Worm (Caenorhabditis elegans) whole organism, late embryonic: ENCODE measurements around the gene mab-10.
"Not testable (repeated sequence)": the region's sequence is repeated elsewhere in the genome, so short reads cannot be mapped to it uniquely, and the experiment has no call there.

ENCODE experiments used
- C38D4.7 ChIP-seq: fragments of 200-800 bp; sonication (Bioruptor generic); optimal IDR thresholded peaks from 2 replicates; lab custom pipeline; 2018; ENCODE audit warnings: mild to moderate bottlenecking, missing genetic modification characterization, moderate library complexity, missing compliant biosample characterization
- Y22D7AL.16 ChIP-seq: sonication (generic microtip); optimal IDR thresholded peaks from 2 replicates; lab custom pipeline; 2016; ENCODE audit warnings: missing genetic modification characterization, missing compliant biosample characterization
- elt-4 ChIP-seq: sonication (generic microtip); optimal IDR thresholded peaks from 2 replicates; lab custom pipeline; 2016; ENCODE audit warnings: missing genetic modification characterization, missing compliant biosample characterization
- ets-4 ChIP-seq: sonication (generic microtip); optimal IDR thresholded peaks from 2 replicates; lab custom pipeline; 2016; ENCODE audit warnings: missing genetic modification characterization, missing compliant biosample characterization
- gmeb-2 ChIP-seq: sonication (generic microtip); optimal IDR thresholded peaks from 2 replicates; lab custom pipeline; 2016; ENCODE audit warnings: missing genetic modification characterization, inconsistent platforms, missing compliant biosample characterization
- mec-3 ChIP-seq: sonication (generic microtip); optimal IDR thresholded peaks from 2 replicates; lab custom pipeline; 2016; ENCODE audit warnings: borderline replicate concordance, missing genetic modification characterization, missing compliant biosample characterization
- nhr-11 ChIP-seq: fragments of 150-350 bp; optimal IDR thresholded peaks from 2 replicates; lab custom pipeline; 2014; ENCODE audit warnings: missing biosample characterization, missing genetic modification characterization
- npax-4 ChIP-seq: sonication (generic microtip); optimal IDR thresholded peaks from 2 replicates; lab custom pipeline; 2016; ENCODE audit warnings: missing genetic modification characterization, missing compliant biosample characterization
- pat-9 ChIP-seq: fragments of 200-800 bp; sonication (Bioruptor generic); optimal IDR thresholded peaks from 2 replicates; lab custom pipeline; 2018; ENCODE audit warnings: mild to moderate bottlenecking, missing genetic modification characterization, moderate library complexity, missing compliant biosample characterization
- pha-4 ChIP-seq: fragments of 150-350 bp; optimal IDR thresholded peaks from 2 replicates; lab custom pipeline; 2018; ENCODE audit warnings: missing biosample characterization, missing genetic modification reagents, missing genetic modification characterization
- pros-1 ChIP-seq: fragments of 150-350 bp; optimal IDR thresholded peaks from 2 replicates; lab custom pipeline; 2014; ENCODE audit warnings: missing biosample characterization, missing genetic modification reagents, missing genetic modification characterization
- unc-55 ChIP-seq: sonication (generic microtip); optimal IDR thresholded peaks from 2 replicates; lab custom pipeline; 2017; ENCODE audit warnings: missing biosample characterization, missing genetic modification reagents, missing genetic modification characterization

DNA sequence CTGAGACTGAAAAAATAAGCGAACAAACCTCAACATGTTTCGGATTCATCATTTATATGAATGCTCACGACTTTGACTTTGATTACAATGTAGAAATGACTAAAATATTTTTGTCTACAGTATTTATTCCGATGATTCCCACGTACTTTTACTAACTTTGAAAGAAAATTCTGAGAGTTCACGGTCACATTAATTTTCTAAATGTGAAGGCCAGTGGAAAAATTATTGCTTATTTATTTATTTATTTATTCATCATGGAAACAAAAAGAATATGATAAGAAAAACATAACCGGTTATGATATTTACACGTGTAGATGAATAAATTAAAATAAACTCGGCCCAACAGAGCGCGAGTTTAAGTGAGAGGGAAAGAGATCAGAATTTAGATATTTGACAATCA lies 34.9 kb upstream of the mab-10 start, which contains the start of gene ZK666.8:
- not testable (repeated sequence) for TF ChIP-seq C38D4.7 (GFP tag; lab: Kevin White, UChicago); mec-3 (tag; lab: Kevin White, UChicago); pha-4 (tag; lab: Kevin White, UChicago); npax-4; gmeb-2 (tag; lab: Kevin White, UChicago); pros-1 (tag; lab: Kevin White, UChicago); Y22D7AL.16; elt-4 (tag; lab: Kevin White, UChicago); ets-4; nhr-11; unc-55 (GFP tag; lab: Kevin White, UChicago); pat-9 (tag; lab: Kevin White, UChicago)
